Fruit fly (Drosophila melanogaster) S2 (cell line): Measurements from ENCODE around the gene Uros2.

Experiments used
- CG8478 ChIP-seq: fragments of >200 bp; optimal IDR thresholded peaks from 2 replicates; lab custom pipeline; 2018
- CTCF ChIP-seq, 2 experiments: fragments of >200 bp; optimal IDR thresholded peaks; 2 replicates each; lab custom pipeline; 2018

dm6 chr3R:15810369-15810768, 22.0 kb downstream of the Uros2 start:
- no peak for TF ChIP-seq CTCF (optimal IDR thresholded peaks at IDR 0.05; lab: Kevin White, UChicago)
- TF ChIP-seq CG8478 (lab: Kevin White, UChicago): no peak
